Worm (Caenorhabditis elegans): Measurements from ENCODE around the gene Y39F10A.3.

- TF ChIP-seq C06A6.2 (GFP tag; conservative IDR thresholded peaks at IDR 0.05) (no peak), ama-1 (optimal IDR thresholded peaks at IDR 0.05) (no peak), ama-1 (GFP tag; optimal IDR thresholded peaks at IDR 0.05) (no peak), xnd-1 (tag; optimal IDR thresholded peaks at IDR 0.05) (no peak), ets-4 (GFP tag; optimal IDR thresholded peaks at IDR 0.05) (no peak), sea-2 (GFP tag; IDR thresholded peaks at IDR 0.05) (no peak), cebp-1 (GFP tag; IDR thresholded peaks at IDR 0.05) (no peak), cebp-1 (tag; optimal IDR thresholded peaks at IDR 0.05) (no peak), sptf-2 (GFP tag; optimal IDR thresholded peaks at IDR 0.05) (no peak), ztf-25 (GFP tag; IDR thresholded peaks at IDR 0.05) (no peak), B0019.2 (GFP tag; conservative IDR thresholded peaks at IDR 0.05) (no peak), nhr-80 (tag; optimal IDR thresholded peaks at IDR 0.05) (no peak), atf-7 (tag; optimal IDR thresholded peaks at IDR 0.05) (no peak), efl-1 (GFP tag; optimal IDR thresholded peaks at IDR 0.05) (no peak)
These were observed 50.4 kb downstream of the Y39F10A.3 start for ce11 chrII:732393-732792.
